Worm (Caenorhabditis elegans) whole organism, young adult: ENCODE results near the gene viro-2.
A peak's percentile ranks its signal among the peaks of the same experiment; 100 is the strongest.

Experiments used
- B0019.2 ChIP-seq: fragments of 200-800 bp; sonication (Bioruptor generic); conservative IDR thresholded peaks from 2 replicates; pipeline ENCODE4 v1.3.6; 2022; ENCODE audit warnings: missing genetic modification reagents, missing genetic modification characterization, missing compliant biosample characterization
- B0035.1 ChIP-seq: sonication (generic microtip); optimal IDR thresholded peaks from 2 replicates; lab custom pipeline; 2016; ENCODE audit warnings: missing genetic modification characterization, mild to moderate bottlenecking, missing compliant biosample characterization, missing genotype, missing genetic modification reagents
- D2030.7 ChIP-seq: fragments of 200-800 bp; sonication (Bioruptor generic); IDR thresholded peaks from 2 replicates; pipeline ENCODE4 v1.3.6; 2022; ENCODE audit warnings: missing genetic modification reagents, missing genetic modification characterization, missing compliant biosample characterization
- F23B12.7 ChIP-seq: sonication (generic microtip); optimal IDR thresholded peaks from 2 replicates; lab custom pipeline; 2017; ENCODE audit warnings: missing genetic modification characterization, mild to moderate bottlenecking, missing compliant biosample characterization, antibody characterized with exemption, moderate library complexity; ENCODE audit not compliant: insufficient read depth
- F49E8.2 ChIP-seq: sonication (generic microtip); optimal IDR thresholded peaks from 3 replicates; lab custom pipeline; 2017; ENCODE audit warnings: missing genetic modification characterization, mild to moderate bottlenecking, missing compliant biosample characterization, antibody characterized with exemption, moderate library complexity; ENCODE audit not compliant: insufficient read depth
- F57A8.1 ChIP-seq: fragments of 200-800 bp; sonication (Bioruptor generic); optimal IDR thresholded peaks from 2 replicates; lab custom pipeline; 2018; ENCODE audit warnings: mild to moderate bottlenecking, missing genetic modification characterization, moderate library complexity, missing compliant biosample characterization
- F57C9.4 ChIP-seq: sonication (generic microtip); optimal IDR thresholded peaks from 2 replicates; lab custom pipeline; 2017; ENCODE audit warnings: mild to moderate bottlenecking, missing genetic modification characterization, missing compliant biosample characterization
- T26A5.8 ChIP-seq: sonication (generic microtip); optimal IDR thresholded peaks from 2 replicates; lab custom pipeline; 2016; ENCODE audit warnings: missing genetic modification characterization, missing compliant biosample characterization
- Y53G8AR.9 ChIP-seq: fragments of 200-800 bp; sonication (Bioruptor generic); conservative IDR thresholded peaks from 2 replicates; pipeline ENCODE4 v1.3.6; 2022; ENCODE audit warnings: missing genetic modification reagents, missing genetic modification characterization, missing compliant biosample characterization
- Y67H2A.10 ChIP-seq: fragments of 200-800 bp; sonication (Bioruptor generic); conservative IDR thresholded peaks from 2 replicates; pipeline ENCODE4 v1.3.6; 2022; ENCODE audit warnings: missing genetic modification reagents, missing genetic modification characterization, missing compliant biosample characterization
- Y79H2A.3 ChIP-seq: fragments of 200-800 bp; sonication (Bioruptor generic); conservative IDR thresholded peaks from 2 replicates; pipeline ENCODE4 v1.3.6; 2022; ENCODE audit warnings: missing genetic modification reagents, missing genetic modification characterization, missing compliant biosample characterization
- aptf-3 ChIP-seq: fragments of 200-800 bp; sonication (Bioruptor generic); IDR thresholded peaks from 2 replicates; pipeline ENCODE4 v1.3.6; 2022; ENCODE audit warnings: missing genetic modification characterization, missing compliant biosample characterization
- athp-1 ChIP-seq: sonication (generic microtip); optimal IDR thresholded peaks from 2 replicates; lab custom pipeline; 2017; ENCODE audit warnings: mild to moderate bottlenecking, missing genetic modification characterization, missing compliant biosample characterization
- ccch-3 ChIP-seq: fragments of 200-800 bp; sonication (Bioruptor generic); optimal IDR thresholded peaks from 2 replicates; lab custom pipeline; 2018; ENCODE audit warnings: mild to moderate bottlenecking, missing genetic modification characterization, missing compliant biosample characterization
- cebp-1 ChIP-seq, 2 experiments: fragments of 200-800 bp in 1 of 2; sonication (Bioruptor generic) in 1 of 2; sonication (generic microtip) in 1 of 2; IDR thresholded peaks in 1 of 2; optimal IDR thresholded peaks in 1 of 2; 2 replicates each; pipeline versions ENCODE4 v1.3.6 to Lab custom; 2017 to 2022; ENCODE audit warnings: missing compliant biosample characterization in 2 of 2, missing genetic modification characterization in 2 of 2, mild to moderate bottlenecking in 1 of 2, missing genetic modification reagents in 1 of 2, moderate library complexity in 1 of 2
- ceh-27 ChIP-seq: fragments of 200-800 bp; sonication (Bioruptor generic); optimal IDR thresholded peaks from 2 replicates; lab custom pipeline; 2018; ENCODE audit warnings: mild to moderate bottlenecking, missing genetic modification characterization, moderate library complexity, missing compliant biosample characterization
- ceh-79 ChIP-seq: sonication (generic microtip); optimal IDR thresholded peaks from 2 replicates; lab custom pipeline; 2017; ENCODE audit warnings: mild to moderate bottlenecking, missing genetic modification characterization, missing compliant biosample characterization
- ceh-91 ChIP-seq: fragments of 200-800 bp; sonication (Bioruptor generic); IDR thresholded peaks from 2 replicates; pipeline ENCODE4 v1.3.6; 2022; ENCODE audit warnings: missing genetic modification reagents, missing genetic modification characterization, missing compliant biosample characterization
- die-1 ChIP-seq: sonication (generic microtip); optimal IDR thresholded peaks from 2 replicates; lab custom pipeline; 2016; ENCODE audit warnings: missing genotype, mild to moderate bottlenecking, missing genetic modification characterization, missing compliant biosample characterization
- dox-1 ChIP-seq: fragments of 200-800 bp; sonication (Bioruptor generic); IDR thresholded peaks from 2 replicates; pipeline ENCODE4 v1.3.6; 2022; ENCODE audit warnings: missing genetic modification reagents, missing genetic modification characterization, missing compliant biosample characterization
- ets-4 ChIP-seq: fragments of 200-800 bp; sonication (Bioruptor generic); optimal IDR thresholded peaks from 2 replicates; lab custom pipeline; 2018; ENCODE audit warnings: mild to moderate bottlenecking, missing genetic modification characterization, missing compliant biosample characterization
- him-1 ChIP-seq: sonication (generic microtip); optimal IDR thresholded peaks from 2 replicates; lab custom pipeline; 2016; ENCODE audit warnings: missing genotype, missing genetic modification reagents, missing genetic modification characterization, missing compliant biosample characterization
- hlh-26 ChIP-seq: fragments of 200-800 bp; sonication (Bioruptor generic); conservative IDR thresholded peaks from 2 replicates; pipeline ENCODE4 v1.3.6; 2022; ENCODE audit warnings: missing genetic modification reagents, missing genetic modification characterization, missing compliant biosample characterization
- lag-1 ChIP-seq: fragments of 200-800 bp; sonication (Bioruptor generic); IDR thresholded peaks from 2 replicates; pipeline ENCODE4 v1.3.6; 2022; ENCODE audit warnings: missing genetic modification reagents, missing genetic modification characterization, missing compliant biosample characterization
- lin-35 ChIP-seq, 3 experiments: fragments of 150-350 bp in 2 of 3; sonication (generic microtip) in 1 of 3; optimal IDR thresholded peaks; 2 replicates each; lab custom pipeline; 2014 to 2018; ENCODE audit warnings: missing biosample characterization in 3 of 3, missing genetic modification characterization in 3 of 3, missing genetic modification reagents in 3 of 3
- lir-1 ChIP-seq: fragments of 200-800 bp; sonication (Bioruptor generic); conservative IDR thresholded peaks from 2 replicates; pipeline ENCODE4 v1.3.6; 2022; ENCODE audit warnings: missing genetic modification reagents, missing genetic modification characterization, missing compliant biosample characterization
- lsy-27 ChIP-seq: sonication (generic microtip); optimal IDR thresholded peaks from 2 replicates; lab custom pipeline; 2017; ENCODE audit warnings: missing genetic modification characterization, mild to moderate bottlenecking, missing compliant biosample characterization, antibody characterized with exemption, missing genotype, borderline replicate concordance; ENCODE audit not compliant: insufficient read depth
- madf-3 ChIP-seq: fragments of 200-800 bp; sonication (Bioruptor generic); IDR thresholded peaks from 2 replicates; pipeline ENCODE4 v1.3.6; 2022; ENCODE audit warnings: missing genetic modification reagents, missing genetic modification characterization, missing compliant biosample characterization
- madf-8 ChIP-seq: fragments of 200-800 bp; sonication (Bioruptor generic); conservative IDR thresholded peaks from 2 replicates; pipeline ENCODE4 v1.3.6; 2022; ENCODE audit warnings: missing genetic modification reagents, missing genetic modification characterization, missing compliant biosample characterization
- mxl-1 ChIP-seq: sonication (generic microtip); optimal IDR thresholded peaks from 2 replicates; lab custom pipeline; 2016; ENCODE audit warnings: missing genetic modification characterization, missing compliant biosample characterization
- nfya-2 ChIP-seq: fragments of 200-800 bp; sonication (Bioruptor generic); IDR thresholded peaks from 2 replicates; pipeline ENCODE4 v1.3.6; 2022; ENCODE audit warnings: missing genetic modification reagents, missing genetic modification characterization, missing compliant biosample characterization
- nhr-80 ChIP-seq: sonication (generic microtip); optimal IDR thresholded peaks from 2 replicates; lab custom pipeline; 2016; ENCODE audit warnings: missing genetic modification characterization, missing compliant biosample characterization
- nhr-90 ChIP-seq: sonication (generic microtip); optimal IDR thresholded peaks from 2 replicates; lab custom pipeline; 2016; ENCODE audit warnings: missing genotype, mild to moderate bottlenecking, missing genetic modification characterization, missing compliant biosample characterization
- pbrm-1 ChIP-seq: fragments of 200-800 bp; sonication (Bioruptor generic); IDR thresholded peaks from 2 replicates; pipeline ENCODE4 v1.3.6; 2022; ENCODE audit warnings: missing genetic modification reagents, missing genetic modification characterization, missing compliant biosample characterization
- sdz-38 ChIP-seq: sonication (generic microtip); optimal IDR thresholded peaks from 2 replicates; lab custom pipeline; 2016; ENCODE audit warnings: missing genotype, missing genetic modification characterization, missing compliant biosample characterization
- snpc-1.3 ChIP-seq: sonication (generic microtip); optimal IDR thresholded peaks from 2 replicates; lab custom pipeline; 2017; ENCODE audit warnings: missing genetic modification characterization, mild to moderate bottlenecking, missing compliant biosample characterization, antibody characterized with exemption, moderate library complexity, missing genotype, missing genetic modification reagents; ENCODE audit not compliant: insufficient read depth
- snpc-3.4 ChIP-seq: sonication (generic microtip); optimal IDR thresholded peaks from 2 replicates; lab custom pipeline; 2017; ENCODE audit warnings: missing genetic modification characterization, mild to moderate bottlenecking, missing compliant biosample characterization, antibody characterized with exemption, moderate library complexity, missing genotype, missing genetic modification reagents
- snpc-4 ChIP-seq, 5 experiments: fragments of 150-350 bp in 1 of 5; sonication (generic microtip) in 4 of 5; optimal IDR thresholded peaks; 2 replicates each; lab custom pipeline; 2014 to 2018; ENCODE audit warnings: missing genetic modification characterization in 5 of 5, missing biosample characterization in 3 of 5, antibody characterized with exemption in 2 of 5, mild to moderate bottlenecking in 2 of 5, missing compliant biosample characterization in 2 of 5, missing genotype in 2 of 5, moderate library complexity in 2 of 5, missing genetic modification reagents in 1 of 5
- sptf-2 ChIP-seq: fragments of 200-800 bp; sonication (Bioruptor generic); optimal IDR thresholded peaks from 2 replicates; lab custom pipeline; 2018; ENCODE audit warnings: mild to moderate bottlenecking, missing genetic modification characterization, missing compliant biosample characterization
- tlf-1 ChIP-seq: fragments of 200-800 bp; sonication (Bioruptor generic); optimal IDR thresholded peaks from 2 replicates; lab custom pipeline; 2018; ENCODE audit warnings: mild to moderate bottlenecking, missing genetic modification characterization, missing compliant biosample characterization
- zfh-2 ChIP-seq: fragments of 200-800 bp; sonication (Bioruptor generic); conservative IDR thresholded peaks from 2 replicates; pipeline ENCODE4 v1.3.6; 2022; ENCODE audit warnings: missing genetic modification reagents, missing genetic modification characterization, missing compliant biosample characterization

Gene viro-2

DNA sequence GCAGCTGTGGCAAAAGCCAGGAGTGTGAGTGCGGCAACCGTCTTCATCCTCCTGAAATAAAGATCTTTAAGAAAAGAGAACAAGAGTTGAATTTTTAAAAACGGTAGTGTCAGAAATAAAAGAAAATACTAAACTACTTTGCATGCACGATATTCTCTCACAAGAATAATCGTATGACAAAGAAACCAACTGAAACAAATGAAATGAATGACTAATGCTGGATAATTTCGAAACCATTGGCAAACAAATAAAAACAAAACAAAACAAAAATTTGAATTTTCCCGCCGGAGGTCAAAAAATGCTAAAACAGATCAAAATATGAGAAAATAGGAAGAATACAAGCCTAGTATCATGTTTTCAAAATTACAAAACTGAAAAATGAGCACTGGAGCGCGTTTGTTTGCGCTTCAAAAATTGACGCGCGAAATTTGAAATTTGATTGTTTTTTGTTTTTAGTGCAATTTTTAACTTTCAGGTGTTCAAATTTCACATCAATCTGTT is 24.7 kb upstream of the viro-2 start, which contains the start of gene cpg-2 (continued):
- peak; percentile 64 for TF ChIP-seq F23B12.7 (tag; lab: Kevin White, UChicago)
- TF ChIP-seq athp-1 (tag; lab: Kevin White, UChicago) = peak; percentile 20
- TF ChIP-seq madf-3 (GFP tag; lab: Robert Waterston, UW) = peak; percentile 91
- TF ChIP-seq tlf-1 (GFP tag; lab: Kevin White, UChicago) = peak; percentile 90
- peak; percentile 4 to 89 (median 58) for TF ChIP-seq lin-35 (GFP tag; optimal IDR thresholded peaks at IDR 0.05; lab: Kevin White, UChicago)
- TF ChIP-seq lir-1 = peak; percentile 76
- peak; percentile 98 for TF ChIP-seq ceh-91 (GFP tag; lab: Robert Waterston, UW)
- no peak for TF ChIP-seq mxl-1 (tag; lab: Kevin White, UChicago)
- TF ChIP-seq F49E8.2 (tag; lab: Kevin White, UChicago) = peak; percentile 95
- no peak for TF ChIP-seq F57A8.1 (GFP tag; lab: Kevin White, UChicago)
- TF ChIP-seq hlh-26 (GFP tag; lab: Robert Waterston, UW) = no peak
- TF ChIP-seq D2030.7 (GFP tag; lab: Robert Waterston, UW) = peak; percentile 98
- TF ChIP-seq lsy-27 = no peak
- TF ChIP-seq Y53G8AR.9 (GFP tag; lab: Robert Waterston, UW) = peak; percentile 73; the same call in 1 of the 2 replicates
- TF ChIP-seq zfh-2 (GFP tag; lab: Robert Waterston, UW) = no peak
- no peak for TF ChIP-seq B0035.1 (tag; lab: Kevin White, UChicago)
- peak; percentile 89 for TF ChIP-seq snpc-1.3 (tag; lab: Kevin White, UChicago)
- TF ChIP-seq sdz-38 (tag; lab: Kevin White, UChicago) = no peak
- peak; percentile 62 for TF ChIP-seq him-1 (tag; lab: Kevin White, UChicago)
- TF ChIP-seq nhr-90 = no peak
- peak; percentile 77; the same call in 1 of the 2 replicates for TF ChIP-seq dox-1 (GFP tag; lab: Robert Waterston, UW)
- no peak for TF ChIP-seq ceh-27 (GFP tag; lab: Kevin White, UChicago)
- peak; percentile 99 for TF ChIP-seq madf-8 (GFP tag; lab: Robert Waterston, UW)
- no peak for TF ChIP-seq ceh-79 (tag; lab: Kevin White, UChicago)
- TF ChIP-seq pbrm-1 = peak; percentile 27; the same call in 1 of the 2 replicates
- no peak for TF ChIP-seq Y67H2A.10 (GFP tag; lab: Robert Waterston, UW)
- TF ChIP-seq die-1 (tag; lab: Kevin White, UChicago) = no peak
- peak; percentile 58 for TF ChIP-seq snpc-4 (GFP tag; optimal IDR thresholded peaks at IDR 0.05; lab: Kevin White, UChicago)
- peak in 3 of 4 experiments; percentile 11 to 62 (median 55) for TF ChIP-seq snpc-4 (tag; optimal IDR thresholded peaks at IDR 0.05; lab: Kevin White, UChicago)
- no peak for TF ChIP-seq nfya-2 (GFP tag; lab: Robert Waterston, UW)
- no peak for TF ChIP-seq ccch-3
- TF ChIP-seq ets-4 (GFP tag; lab: Kevin White, UChicago) = no peak
- 0 out of 2 replicates have a peak, but pooled peaks have one; percentile 67 for TF ChIP-seq Y79H2A.3 (GFP tag; lab: Robert Waterston, UW)
- peak; percentile 80 for TF ChIP-seq B0019.2 (GFP tag; lab: Robert Waterston, UW)
- peak; percentile 96 for TF ChIP-seq snpc-3.4 (tag; lab: Kevin White, UChicago)
- no peak for TF ChIP-seq F57C9.4 (tag; lab: Kevin White, UChicago)

DNA sequence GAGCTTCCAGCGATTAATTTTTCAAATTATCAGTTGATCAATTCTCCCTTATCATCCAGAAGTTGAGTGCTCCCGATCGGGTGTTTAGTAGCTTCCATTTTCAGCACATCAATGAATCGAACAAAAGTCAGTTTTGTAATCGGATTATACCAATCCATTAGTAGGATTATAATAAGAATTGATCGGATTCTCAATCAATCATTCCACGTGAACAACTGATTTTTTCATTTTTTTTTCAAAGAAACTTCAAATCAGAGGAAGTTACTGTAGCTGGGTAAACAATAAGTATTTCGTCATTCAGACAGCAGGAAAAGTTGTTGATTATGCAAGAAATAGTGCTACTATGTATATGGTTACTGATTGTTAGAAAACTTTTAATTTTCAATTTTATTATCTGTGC is 21.8 kb upstream of the viro-2 start:
- TF ChIP-seq nhr-80 (tag; lab: Kevin White, UChicago) = peak; percentile 67
- TF ChIP-seq pbrm-1 = no peak
- TF ChIP-seq lag-1 = no peak
- TF ChIP-seq sptf-2 (GFP tag; lab: Kevin White, UChicago) = no peak
- no peak for TF ChIP-seq cebp-1 (GFP tag; IDR thresholded peaks at IDR 0.05; lab: Robert Waterston, UW)
- peak; percentile 52 for TF ChIP-seq cebp-1 (tag; optimal IDR thresholded peaks at IDR 0.05; lab: Kevin White, UChicago)
- no peak for TF ChIP-seq D2030.7 (GFP tag; lab: Robert Waterston, UW)
- TF ChIP-seq T26A5.8 (tag; lab: Kevin White, UChicago) = no peak
- TF ChIP-seq aptf-3 (GFP tag; lab: Robert Waterston, UW) = no peak
- TF ChIP-seq zfh-2 (GFP tag; lab: Robert Waterston, UW) = no peak
- TF ChIP-seq, all 124 proteins: peak for 2
